Worm (Caenorhabditis elegans): Measurements from ENCODE around the gene fan-1.
"Not testable (repeated sequence)": the region's sequence is repeated elsewhere in the genome, so short reads cannot be mapped to it uniquely, and the experiment has no call there.

fan-1 gene

ce11 chrIV:6597298-6597697, 48.8 kb downstream of the fan-1 start, which contains the start of gene F38A5.6:
F38A5.6 (minus strand) TSS chrIV:6597398.
- TF ChIP-seq jun-1 (tag; optimal IDR thresholded peaks at IDR 0.05) (no peak), aha-1 (tag) (peak; percentile 22)

ce11 chrIV:6597918-6598317, 49.4 kb downstream of the fan-1 start, which contains the start of gene nspb-4:
nspb-4 (plus strand) TSS chrIV:6598218.
- TF ChIP-seq mxl-3 (GFP tag; optimal IDR thresholded peaks at IDR 0.05); mdt-29 (GFP tag; IDR thresholded peaks at IDR 0.05); nhr-76 (tag; optimal IDR thresholded peaks at IDR 0.05): not testable (repeated sequence)

ce11 chrIV:6598740-6599139, 50.3 kb downstream of the fan-1 start, which contains the start of gene nspb-5:
nspb-5 (plus strand) TSS chrIV:6599040.
- TF ChIP-seq zip-2 (tag; optimal IDR thresholded peaks at IDR 0.05); pqm-1 (tag; optimal IDR thresholded peaks at IDR 0.05); F26F4.8 (GFP tag; conservative IDR thresholded peaks at IDR 0.05): not testable (repeated sequence)

- no peak for TF ChIP-seq D1046.2 (GFP tag; IDR thresholded peaks at IDR 0.05)
- TF ChIP-seq pqm-1 (tag; optimal IDR thresholded peaks at IDR 0.05): no peak
- TF ChIP-seq lin-29 (GFP tag; IDR thresholded peaks at IDR 0.05): no peak
- no peak for TF ChIP-seq nhr-25 (tag; optimal IDR thresholded peaks at IDR 0.05; ENCODE audit: borderline replicate concordance, insufficient read depth)
- no peak for TF ChIP-seq ama-1 (optimal IDR thresholded peaks at IDR 0.05)
- TF ChIP-seq snpc-1.2 (GFP tag; IDR thresholded peaks at IDR 0.05): no peak
- no peak for TF ChIP-seq F26F4.8 (GFP tag; conservative IDR thresholded peaks at IDR 0.05)
- TF ChIP-seq ceh-44 (GFP tag; IDR thresholded peaks at IDR 0.05): no peak
- no peak for TF ChIP-seq ctbp-1 (GFP tag; IDR thresholded peaks at IDR 0.05)
- TF ChIP-seq php-3 (GFP tag; IDR thresholded peaks at IDR 0.05): no peak
- TF ChIP-seq arid-1 (GFP tag; conservative IDR thresholded peaks at IDR 0.05): no peak
- no peak for TF ChIP-seq tag-97 (GFP tag; IDR thresholded peaks at IDR 0.05)
- TF ChIP-seq daf-19 (GFP tag; conservative IDR thresholded peaks at IDR 0.05): no peak
- TF ChIP-seq F44E2.7 (GFP tag; IDR thresholded peaks at IDR 0.05): no peak
- no peak for TF ChIP-seq spr-3 (GFP tag; optimal IDR thresholded peaks at IDR 0.05)
- no peak for TF ChIP-seq daf-8 (GFP tag; IDR thresholded peaks at IDR 0.05)
- no peak for TF ChIP-seq unc-39 (tag; optimal IDR thresholded peaks at IDR 0.05)
- no peak for TF ChIP-seq lin-13 (GFP tag; optimal IDR thresholded peaks at IDR 0.05)
- no peak for TF ChIP-seq nhr-6 (tag; optimal IDR thresholded peaks at IDR 0.05)
- TF ChIP-seq set-16 (GFP tag; IDR thresholded peaks at IDR 0.05): no peak
These were observed 51.0 kb downstream of the fan-1 start, which contains the start of gene F38A5.8 for ce11 chrIV:6599447-6599846. F38A5.8 (plus strand) TSS chrIV:6599747.

ce11 chrIV:6601213-6601724, 52.8 kb downstream of the fan-1 start, which contains the start of gene sup-36:
sup-36 (plus strand) TSS chrIV:6601674.
- TF ChIP-seq aha-1 (tag) (no peak), egl-43 (GFP tag; IDR thresholded peaks at IDR 0.05) (no peak), lin-15B (tag; optimal IDR thresholded peaks at IDR 0.05) (no peak), php-3 (GFP tag; IDR thresholded peaks at IDR 0.05) (no peak), daf-16 (GFP tag; optimal IDR thresholded peaks at IDR 0.05) (no peak), daf-16 (tag; optimal IDR thresholded peaks at IDR 0.05) (peak; percentile 48), spr-1 (tag; optimal IDR thresholded peaks at IDR 0.05) (no peak), pqm-1 (tag; optimal IDR thresholded peaks at IDR 0.05) (peak; percentile 9), mdt-29 (GFP tag; IDR thresholded peaks at IDR 0.05) (no peak), nhr-28 (tag; optimal IDR thresholded peaks at IDR 0.05) (peak; percentile 49), Y48G9A.11 (GFP tag; IDR thresholded peaks at IDR 0.05) (no peak), dve-1 (tag; optimal IDR thresholded peaks at IDR 0.05; ENCODE audit: insufficient read depth) (peak; percentile 33), hlh-30 (tag; optimal IDR thresholded peaks at IDR 0.05; ENCODE audit: insufficient read depth) (peak; percentile 71), daf-12 (tag; optimal IDR thresholded peaks at IDR 0.05) (no peak), dmd-9 (GFP tag; IDR thresholded peaks at IDR 0.05) (no peak), jun-1 (tag; optimal IDR thresholded peaks at IDR 0.05) (no peak), Y75B8A.6 (GFP tag; IDR thresholded peaks at IDR 0.05) (no peak), pha-4 (GFP tag; IDR thresholded peaks at IDR 0.05) (no peak), pha-4 (tag; optimal IDR thresholded peaks at IDR 0.05) (no peak), ztf-7 (tag; optimal IDR thresholded peaks at IDR 0.05) (no peak)

Measured in whole organism, L4 larva.